Worm (Caenorhabditis elegans) whole organism, young adult: ENCODE data around the gene B0273.115.

Source experiments
- B0035.1 ChIP-seq: sonication (generic microtip); optimal IDR thresholded peaks from 2 replicates; lab custom pipeline; 2016; ENCODE audit warnings: missing genetic modification characterization, mild to moderate bottlenecking, missing compliant biosample characterization, missing genotype, missing genetic modification reagents
- B0261.1 ChIP-seq: sonication (generic microtip); optimal IDR thresholded peaks from 2 replicates; lab custom pipeline; 2016; ENCODE audit warnings: mild to moderate bottlenecking, missing genetic modification characterization, moderate library complexity, missing compliant biosample characterization
- D2030.7 ChIP-seq: fragments of 200-800 bp; sonication (Bioruptor generic); IDR thresholded peaks from 2 replicates; pipeline ENCODE4 v1.3.6; 2022; ENCODE audit warnings: missing genetic modification reagents, missing genetic modification characterization, missing compliant biosample characterization
- F10E7.11 ChIP-seq: sonication (generic microtip); optimal IDR thresholded peaks from 2 replicates; lab custom pipeline; 2017; ENCODE audit warnings: mild to moderate bottlenecking, missing genetic modification characterization, moderate library complexity, missing compliant biosample characterization
- F23B12.7 ChIP-seq: sonication (generic microtip); optimal IDR thresholded peaks from 2 replicates; lab custom pipeline; 2017; ENCODE audit warnings: missing genetic modification characterization, mild to moderate bottlenecking, missing compliant biosample characterization, antibody characterized with exemption, moderate library complexity; ENCODE audit not compliant: insufficient read depth
- F49E8.2 ChIP-seq: sonication (generic microtip); optimal IDR thresholded peaks from 3 replicates; lab custom pipeline; 2017; ENCODE audit warnings: missing genetic modification characterization, mild to moderate bottlenecking, missing compliant biosample characterization, antibody characterized with exemption, moderate library complexity; ENCODE audit not compliant: insufficient read depth
- Y53F4B.3 ChIP-seq: fragments of 200-800 bp; sonication (Bioruptor generic); IDR thresholded peaks from 2 replicates; pipeline ENCODE4 v1.3.6; 2022; ENCODE audit warnings: missing genetic modification reagents, missing genetic modification characterization, missing compliant biosample characterization
- Y56A3A.18 ChIP-seq: fragments of 200-800 bp; sonication (Bioruptor generic); IDR thresholded peaks from 2 replicates; pipeline ENCODE4 v1.3.6; 2022; ENCODE audit warnings: missing genetic modification reagents, missing genetic modification characterization, missing compliant biosample characterization
- Y79H2A.3 ChIP-seq: fragments of 200-800 bp; sonication (Bioruptor generic); conservative IDR thresholded peaks from 2 replicates; pipeline ENCODE4 v1.3.6; 2022; ENCODE audit warnings: missing genetic modification reagents, missing genetic modification characterization, missing compliant biosample characterization
- ZK185.1 ChIP-seq: sonication (generic microtip); optimal IDR thresholded peaks from 2 replicates; lab custom pipeline; 2016; ENCODE audit warnings: mild to moderate bottlenecking, missing genetic modification characterization, missing compliant biosample characterization; ENCODE audit not compliant: poor library complexity, severe bottlenecking
- attf-3 ChIP-seq: fragments of 200-800 bp; sonication (Bioruptor generic); conservative IDR thresholded peaks from 2 replicates; pipeline ENCODE4 v1.3.6; 2022; ENCODE audit warnings: missing genetic modification reagents, missing genetic modification characterization, missing compliant biosample characterization
- attf-6 ChIP-seq: fragments of 200-800 bp; sonication (Bioruptor generic); IDR thresholded peaks from 2 replicates; pipeline ENCODE4 v1.3.6; 2022; ENCODE audit warnings: missing genetic modification reagents, missing genetic modification characterization, missing compliant biosample characterization
- ceh-100 ChIP-seq: fragments of 200-800 bp; sonication (Bioruptor generic); IDR thresholded peaks from 2 replicates; pipeline ENCODE4 v1.3.6; 2022; ENCODE audit warnings: missing genetic modification reagents, missing genetic modification characterization, missing compliant biosample characterization
- ceh-27 ChIP-seq: fragments of 200-800 bp; sonication (Bioruptor generic); optimal IDR thresholded peaks from 2 replicates; lab custom pipeline; 2018; ENCODE audit warnings: mild to moderate bottlenecking, missing genetic modification characterization, moderate library complexity, missing compliant biosample characterization
- ceh-40 ChIP-seq: fragments of 200-800 bp; sonication (Bioruptor generic); IDR thresholded peaks from 2 replicates; pipeline ENCODE4 v1.3.6; 2022; ENCODE audit warnings: missing genetic modification characterization, missing compliant biosample characterization
- chd-7 ChIP-seq: sonication (generic microtip); optimal IDR thresholded peaks from 2 replicates; lab custom pipeline; 2016; ENCODE audit warnings: mild to moderate bottlenecking, missing genetic modification characterization, moderate library complexity, missing compliant biosample characterization
- die-1 ChIP-seq: sonication (generic microtip); optimal IDR thresholded peaks from 2 replicates; lab custom pipeline; 2016; ENCODE audit warnings: missing genotype, mild to moderate bottlenecking, missing genetic modification characterization, missing compliant biosample characterization
- dox-1 ChIP-seq: fragments of 200-800 bp; sonication (Bioruptor generic); IDR thresholded peaks from 2 replicates; pipeline ENCODE4 v1.3.6; 2022; ENCODE audit warnings: missing genetic modification reagents, missing genetic modification characterization, missing compliant biosample characterization
- dpff-1 ChIP-seq: sonication (generic microtip); optimal IDR thresholded peaks from 2 replicates; lab custom pipeline; 2017; ENCODE audit warnings: mild to moderate bottlenecking, missing genetic modification characterization, missing compliant biosample characterization
- egl-18 ChIP-seq: fragments of 200-800 bp; sonication (Bioruptor generic); IDR thresholded peaks from 2 replicates; pipeline ENCODE4 v1.3.6; 2022; ENCODE audit warnings: missing genetic modification reagents, missing genetic modification characterization, missing compliant biosample characterization
- egl-44 ChIP-seq: fragments of 200-800 bp; sonication (Bioruptor generic); IDR thresholded peaks from 2 replicates; pipeline ENCODE4 v1.3.6; 2022; ENCODE audit warnings: missing genetic modification reagents, missing genetic modification characterization, missing compliant biosample characterization
- ekl-4 ChIP-seq: fragments of 200-800 bp; sonication (Bioruptor generic); IDR thresholded peaks from 2 replicates; pipeline ENCODE4 v1.3.6; 2022; ENCODE audit warnings: missing genetic modification reagents, missing genetic modification characterization, missing compliant biosample characterization
- hsf-1 ChIP-seq: fragments of 200-800 bp; sonication (Bioruptor generic); IDR thresholded peaks from 2 replicates; pipeline ENCODE4 v1.3.6; 2022; ENCODE audit warnings: missing genetic modification reagents, missing genetic modification characterization, missing compliant biosample characterization
- lin-26 ChIP-seq: fragments of 200-800 bp; sonication (Bioruptor generic); IDR thresholded peaks from 2 replicates; pipeline ENCODE4 v1.3.6; 2022; ENCODE audit warnings: missing genetic modification reagents, missing genetic modification characterization, missing compliant biosample characterization
- lir-1 ChIP-seq: fragments of 200-800 bp; sonication (Bioruptor generic); conservative IDR thresholded peaks from 2 replicates; pipeline ENCODE4 v1.3.6; 2022; ENCODE audit warnings: missing genetic modification reagents, missing genetic modification characterization, missing compliant biosample characterization
- lsy-27 ChIP-seq: sonication (generic microtip); optimal IDR thresholded peaks from 2 replicates; lab custom pipeline; 2017; ENCODE audit warnings: missing genetic modification characterization, mild to moderate bottlenecking, missing compliant biosample characterization, antibody characterized with exemption, missing genotype, borderline replicate concordance; ENCODE audit not compliant: insufficient read depth
- madf-10 ChIP-seq: sonication (generic microtip); optimal IDR thresholded peaks from 2 replicates; lab custom pipeline; 2016; ENCODE audit warnings: mild to moderate bottlenecking, missing genetic modification characterization, missing compliant biosample characterization
- madf-3 ChIP-seq: fragments of 200-800 bp; sonication (Bioruptor generic); IDR thresholded peaks from 2 replicates; pipeline ENCODE4 v1.3.6; 2022; ENCODE audit warnings: missing genetic modification reagents, missing genetic modification characterization, missing compliant biosample characterization
- madf-8 ChIP-seq: fragments of 200-800 bp; sonication (Bioruptor generic); conservative IDR thresholded peaks from 2 replicates; pipeline ENCODE4 v1.3.6; 2022; ENCODE audit warnings: missing genetic modification reagents, missing genetic modification characterization, missing compliant biosample characterization
- mes-4 ChIP-seq: sonication (generic microtip); optimal IDR thresholded peaks from 2 replicates; lab custom pipeline; 2016; ENCODE audit warnings: missing genotype, missing genetic modification characterization, missing compliant biosample characterization
- mxl-1 ChIP-seq: sonication (generic microtip); optimal IDR thresholded peaks from 2 replicates; lab custom pipeline; 2016; ENCODE audit warnings: missing genetic modification characterization, missing compliant biosample characterization
- nfyb-1 ChIP-seq: fragments of 200-800 bp; sonication (Bioruptor generic); IDR thresholded peaks from 2 replicates; pipeline ENCODE4 v1.3.6; 2022; ENCODE audit warnings: missing genetic modification reagents, missing genetic modification characterization, missing compliant biosample characterization
- nhr-120 ChIP-seq: fragments of 200-800 bp; sonication (Bioruptor generic); IDR thresholded peaks from 2 replicates; pipeline ENCODE4 v1.3.6; 2022; ENCODE audit warnings: missing genetic modification characterization, missing compliant biosample characterization
- pbrm-1 ChIP-seq: fragments of 200-800 bp; sonication (Bioruptor generic); IDR thresholded peaks from 2 replicates; pipeline ENCODE4 v1.3.6; 2022; ENCODE audit warnings: missing genetic modification reagents, missing genetic modification characterization, missing compliant biosample characterization
- rec-8 ChIP-seq, 2 experiments: sonication (generic microtip); optimal IDR thresholded peaks; 2 replicates each; lab custom pipeline; 2016; ENCODE audit warnings: mild to moderate bottlenecking in 2 of 2, missing genetic modification characterization in 2 of 2, missing genetic modification reagents in 2 of 2, missing genotype in 2 of 2, missing biosample characterization in 1 of 2, missing compliant biosample characterization in 1 of 2, moderate library complexity in 1 of 2
- sdz-38 ChIP-seq: sonication (generic microtip); optimal IDR thresholded peaks from 2 replicates; lab custom pipeline; 2016; ENCODE audit warnings: missing genotype, missing genetic modification characterization, missing compliant biosample characterization
- snpc-1.1 ChIP-seq: sonication (generic microtip); optimal IDR thresholded peaks from 2 replicates; lab custom pipeline; 2017; ENCODE audit warnings: missing genetic modification characterization, mild to moderate bottlenecking, missing compliant biosample characterization, antibody characterized with exemption, moderate library complexity, missing genotype, missing genetic modification reagents; ENCODE audit not compliant: insufficient read depth
- tlf-1 ChIP-seq: fragments of 200-800 bp; sonication (Bioruptor generic); optimal IDR thresholded peaks from 2 replicates; lab custom pipeline; 2018; ENCODE audit warnings: mild to moderate bottlenecking, missing genetic modification characterization, missing compliant biosample characterization
- zfh-2 ChIP-seq: fragments of 200-800 bp; sonication (Bioruptor generic); conservative IDR thresholded peaks from 2 replicates; pipeline ENCODE4 v1.3.6; 2022; ENCODE audit warnings: missing genetic modification reagents, missing genetic modification characterization, missing compliant biosample characterization
- zim-3 ChIP-seq: sonication (generic microtip); optimal IDR thresholded peaks from 2 replicates; lab custom pipeline; 2017; ENCODE audit warnings: mild to moderate bottlenecking, missing genetic modification characterization, moderate library complexity, missing compliant biosample characterization
- ztf-28 ChIP-seq: fragments of 200-800 bp; sonication (Bioruptor generic); IDR thresholded peaks from 2 replicates; pipeline ENCODE4 v1.3.6; 2022; ENCODE audit warnings: missing genetic modification reagents, missing genetic modification characterization, missing compliant biosample characterization

The B0273.115 gene

ce11 chrIV:5533556-5533955 lies 42.6 kb upstream of the B0273.115 start:
- TF ChIP-seq tlf-1 (GFP tag; lab: Kevin White, UChicago) (no peak), dox-1 (GFP tag; lab: Robert Waterston, UW) (no peak), ceh-40 (no peak), rec-8 (tag; optimal IDR thresholded peaks at IDR 0.05; lab: Kevin White, UChicago) (no peak), nfyb-1 (GFP tag; lab: Robert Waterston, UW) (no peak), zfh-2 (GFP tag; lab: Robert Waterston, UW) (no peak), madf-3 (GFP tag; lab: Robert Waterston, UW) (no peak), lsy-27 (tag; lab: Kevin White, UChicago) (no peak), egl-44 (GFP tag; lab: Robert Waterston, UW) (no peak), egl-18 (GFP tag; lab: Robert Waterston, UW) (no peak), hsf-1 (GFP tag; lab: Robert Waterston, UW) (no peak), snpc-1.1 (tag; lab: Kevin White, UChicago) (no peak), zim-3 (tag; lab: Kevin White, UChicago) (no peak), B0261.1 (tag; lab: Kevin White, UChicago) (no peak), mes-4 (tag; lab: Kevin White, UChicago) (no peak), madf-10 (no peak), F10E7.11 (tag; lab: Kevin White, UChicago) (no peak), lir-1 (GFP tag; lab: Robert Waterston, UW) (no peak), ZK185.1 (tag; lab: Kevin White, UChicago) (no peak), lin-26 (GFP tag; lab: Robert Waterston, UW) (no peak)

ce11 chrIV:5530980-5531379 lies 40.0 kb upstream of the B0273.115 start:
- TF ChIP-seq Y53F4B.3 (GFP tag; lab: Robert Waterston, UW) (no peak), lsy-27 (tag; lab: Kevin White, UChicago) (no peak), F49E8.2 (tag; lab: Kevin White, UChicago) (no peak), nhr-120 (no peak), ztf-28 (GFP tag; lab: Robert Waterston, UW) (no peak), chd-7 (no peak), F23B12.7 (tag; lab: Kevin White, UChicago) (no peak), ZK185.1 (tag; lab: Kevin White, UChicago) (no peak), mxl-1 (tag; lab: Kevin White, UChicago) (no peak), D2030.7 (GFP tag; lab: Robert Waterston, UW) (no peak), lin-26 (GFP tag; lab: Robert Waterston, UW) (no peak)

ce11 chrIV:5528285-5528684 lies 37.3 kb upstream of the B0273.115 start, which contains the start of gene unc-5:
TSS of gene unc-5 (minus strand) at chrIV:5528338.
- no peak for TF ChIP-seq attf-3 (GFP tag; lab: Robert Waterston, UW)
- TF ChIP-seq ceh-27 (GFP tag; lab: Kevin White, UChicago) = no peak
- TF ChIP-seq die-1 (tag; lab: Kevin White, UChicago) = no peak
- no peak for TF ChIP-seq Y56A3A.18
- TF ChIP-seq madf-8 (GFP tag; lab: Robert Waterston, UW) = no peak
- no peak for TF ChIP-seq ekl-4
- TF ChIP-seq dpff-1 (tag; lab: Kevin White, UChicago) = no peak
- no peak for TF ChIP-seq B0035.1 (tag; lab: Kevin White, UChicago)
- no peak for TF ChIP-seq sdz-38 (tag; lab: Kevin White, UChicago)
- no peak for TF ChIP-seq attf-6 (GFP tag; lab: Robert Waterston, UW)
- TF ChIP-seq Y79H2A.3 = no peak
- no peak for TF ChIP-seq pbrm-1 (GFP tag; lab: Robert Waterston, UW)
- TF ChIP-seq B0261.1 (tag; lab: Kevin White, UChicago) = no peak
- no peak for TF ChIP-seq ceh-100
